Worm (Caenorhabditis elegans) whole organism, L4 larva: ENCODE data around the gene mrpl-32.

Experiments
- F44E2.7 ChIP-seq: fragments of 200-800 bp; sonication (Bioruptor generic); IDR thresholded peaks from 2 replicates; pipeline ENCODE4 v2.1.2; 2022; ENCODE audit warnings: missing genetic modification characterization, missing compliant biosample characterization
- ces-1 ChIP-seq: fragments of 150-350 bp; sonication (generic microtip); optimal IDR thresholded peaks from 4 replicates; lab custom pipeline; 2014; ENCODE audit warnings: missing biosample characterization, missing genetic modification reagents, missing genetic modification characterization
- nhr-111 ChIP-seq: fragments of 200-800 bp; sonication (Bioruptor generic); optimal IDR thresholded peaks from 2 replicates; lab custom pipeline; 2018; ENCODE audit warnings: mild to moderate bottlenecking, missing genetic modification characterization, missing compliant biosample characterization
- vab-7 ChIP-seq: fragments of 200-800 bp; sonication (Bioruptor generic); IDR thresholded peaks from 2 replicates; pipeline ENCODE4 v1.3.6; 2022; ENCODE audit warnings: missing genetic modification reagents, missing genetic modification characterization, missing compliant biosample characterization

mrpl-32 gene

ce11 chrIII:8494708-8495107 lies 45.2 kb downstream of the mrpl-32 start, which contains the start of gene pac-1:
Gene pac-1 (plus strand): TSS chrIII:8495008.
- TF ChIP-seq F44E2.7 (GFP tag; lab: Robert Waterston, UW) (no peak), ces-1 (no peak), vab-7 (GFP tag; lab: Robert Waterston, UW) (no peak), nhr-111 (no peak)
- TF ChIP-seq, all 104 proteins: peak for 0
